Worm (Caenorhabditis elegans) whole organism, dauer: ENCODE measurements around the gene pph-2.

Experiments used
- unc-62 ChIP-seq: sonication (generic microtip); optimal IDR thresholded peaks from 2 replicates; lab custom pipeline; 2017; ENCODE audit warnings: missing biosample characterization, missing genetic modification reagents, missing genetic modification characterization

pph-2 gene

ce11 chrIV:11877674-11878073 lies at the start of gene pph-2:
Gene pph-2, minus strand, starts transcription at chrIV:11877774.
- no peak for TF ChIP-seq unc-62 (GFP tag; lab: Kevin White, UChicago)

ce11 chrIV:11925346-11926075 lies 47.9 kb upstream of the pph-2 start, which contains the start of the genes srlf-33 and srlf-32:
Gene srlf-33, minus strand, starts transcription at chrIV:11925446.
Gene srlf-32, plus strand, starts transcription at chrIV:11926025.
- TF ChIP-seq unc-62 (GFP tag; lab: Kevin White, UChicago): no peak

ce11 chrIV:11924092-11924491 lies 46.5 kb upstream of the pph-2 start:
- TF ChIP-seq unc-62 (GFP tag; lab: Kevin White, UChicago): no peak

ce11 chrIV:11923074-11923473 lies 45.5 kb upstream of the pph-2 start, which contains the start of gene srlf-31:
Gene srlf-31, minus strand, starts transcription at chrIV:11923174.
- TF ChIP-seq unc-62 (GFP tag; lab: Kevin White, UChicago): no peak

- no peak for TF ChIP-seq unc-62 (GFP tag; lab: Kevin White, UChicago)
Measured at ce11 chrIV:11922011-11922410, 44.4 kb upstream of the pph-2 start, which contains the start of gene ZK822.1. Gene ZK822.1, minus strand, starts transcription at chrIV:11922131.

- no peak for TF ChIP-seq unc-62 (GFP tag; lab: Kevin White, UChicago)
Measured at ce11 chrIV:11919067-11919466, 41.5 kb upstream of the pph-2 start.

- TF ChIP-seq unc-62 (GFP tag; lab: Kevin White, UChicago): no peak
Measured at ce11 chrIV:11917886-11918285, 40.3 kb upstream of the pph-2 start.

- TF ChIP-seq unc-62 (GFP tag; lab: Kevin White, UChicago): no peak
Measured at ce11 chrIV:11916907-11917306, 39.3 kb upstream of the pph-2 start, which contains the start of gene ZK822.10. Gene ZK822.10, plus strand, starts transcription at chrIV:11917137.

- TF ChIP-seq unc-62 (GFP tag; lab: Kevin White, UChicago): no peak
Measured at ce11 chrIV:11915768-11916453, 38.3 kb upstream of the pph-2 start, which contains the start of gene ZK822.9. Gene ZK822.9, plus strand, starts transcription at chrIV:11915947.

- no peak for TF ChIP-seq unc-62 (GFP tag; lab: Kevin White, UChicago)
Measured at ce11 chrIV:11914837-11915737, 37.5 kb upstream of the pph-2 start, which contains the start of gene fat-6. Gene fat-6, minus strand, starts transcription at chrIV:11915687.

- no peak for TF ChIP-seq unc-62 (GFP tag; lab: Kevin White, UChicago)
Measured at ce11 chrIV:11914260-11914836, 36.8 kb upstream of the pph-2 start.

ce11 chrIV:11913295-11913940 lies 35.8 kb upstream of the pph-2 start:
- TF ChIP-seq unc-62 (GFP tag; lab: Kevin White, UChicago): no peak

- TF ChIP-seq unc-62 (GFP tag; lab: Kevin White, UChicago): no peak
Measured at ce11 chrIV:11911723-11912122, 34.1 kb upstream of the pph-2 start, which contains the start of gene VZK822L.2. Gene VZK822L.2, plus strand, starts transcription at chrIV:11912023.

ce11 chrIV:11908733-11909132 lies 31.2 kb upstream of the pph-2 start:
- TF ChIP-seq unc-62 (GFP tag; lab: Kevin White, UChicago): no peak
